Fruit fly (Drosophila melanogaster): Measurements from ENCODE around the gene CG12560.

CG12560 gene

DNA sequence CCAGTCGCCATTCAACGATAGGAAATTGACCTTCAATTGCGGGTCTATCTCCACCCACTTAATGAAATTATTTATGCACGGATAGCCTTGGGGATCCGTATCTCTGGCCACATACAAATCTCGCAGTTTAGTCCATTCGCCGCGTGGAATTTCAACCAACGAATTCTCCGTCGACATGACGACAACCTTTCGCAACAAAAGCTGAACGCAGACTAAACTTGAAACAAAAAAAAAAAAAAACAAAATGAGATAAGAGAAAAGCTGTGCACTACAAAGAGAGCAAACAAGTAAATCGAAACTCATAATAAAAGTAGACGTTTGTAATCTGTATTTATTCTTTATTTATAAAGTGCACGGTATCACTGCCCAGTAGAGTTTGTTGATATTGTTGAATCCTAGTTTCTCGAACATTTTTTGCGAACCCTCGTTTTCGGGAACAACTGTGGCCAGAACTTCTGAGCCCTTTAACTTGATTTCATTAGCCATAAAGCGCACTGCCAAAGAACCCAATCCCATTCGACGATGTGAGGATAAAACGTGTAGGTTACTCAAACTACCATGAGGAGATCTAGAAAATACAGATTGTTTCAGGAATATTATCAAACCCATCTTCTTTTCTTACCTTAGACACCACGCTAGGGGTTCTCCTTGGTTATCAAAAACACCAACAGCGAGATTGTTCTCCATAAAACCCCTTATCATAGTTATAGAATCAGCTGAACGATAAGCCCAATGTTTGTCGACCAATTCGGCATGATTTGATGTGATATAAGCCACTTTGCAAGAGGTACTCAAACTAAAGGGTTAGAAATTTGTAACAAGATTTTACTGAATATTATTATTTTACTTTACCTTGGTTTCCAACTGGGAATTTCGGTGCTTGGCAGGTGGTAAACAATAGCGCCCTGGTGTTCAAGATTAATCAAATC is at the start of gene CG12560:
TSS of gene CG12560 (minus strand) at position 195 of the 929 bp plus-strand sequence.
- no peak for TF ChIP-seq noc (tag; optimal IDR thresholded peaks at IDR 0.05)

dm6 chr2L:8043282-8043668 is 34.0 kb upstream of the CG12560 start, which contains the start of gene Megf8:
Gene Megf8, plus strand, starts transcription at chr2L:8043471.
- TF ChIP-seq noc (tag; optimal IDR thresholded peaks at IDR 0.05): no peak

- TF ChIP-seq noc (tag; optimal IDR thresholded peaks at IDR 0.05): no peak
Observed at dm6 chr2L:8042645-8043281, 33.5 kb upstream of the CG12560 start, which contains the start of gene RpL36A. Gene RpL36A, minus strand, starts transcription at chr2L:8042909.

- TF ChIP-seq noc (tag; optimal IDR thresholded peaks at IDR 0.05): no peak
Observed at dm6 chr2L:8040872-8041271, 31.6 kb upstream of the CG12560 start, which contains the start of gene CCDC53. Gene CCDC53, plus strand, starts transcription at chr2L:8041106.

DNA sequence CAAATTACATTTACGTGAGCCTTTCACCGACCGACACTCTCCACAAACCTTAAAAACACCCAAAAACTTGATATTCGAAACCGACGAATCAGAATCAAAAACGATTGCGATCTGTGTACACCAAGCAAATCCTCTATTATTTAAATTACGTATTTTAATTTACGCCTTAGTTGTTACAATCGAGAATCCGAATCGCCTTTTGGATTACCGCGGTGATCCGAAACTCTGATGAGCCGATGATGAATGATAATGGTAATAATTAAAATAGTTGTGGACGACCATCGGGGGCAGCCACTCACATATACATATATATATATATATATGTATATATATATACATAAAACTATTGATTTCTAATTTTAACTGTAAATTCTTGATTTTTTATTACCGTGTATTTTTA is 30.4 kb upstream of the CG12560 start, which contains the start of gene CG7367:
TSS of gene CG7367 (minus strand) at position 101 of the 400 bp plus-strand sequence.
- TF ChIP-seq noc (tag; optimal IDR thresholded peaks at IDR 0.05): no peak

DNA sequence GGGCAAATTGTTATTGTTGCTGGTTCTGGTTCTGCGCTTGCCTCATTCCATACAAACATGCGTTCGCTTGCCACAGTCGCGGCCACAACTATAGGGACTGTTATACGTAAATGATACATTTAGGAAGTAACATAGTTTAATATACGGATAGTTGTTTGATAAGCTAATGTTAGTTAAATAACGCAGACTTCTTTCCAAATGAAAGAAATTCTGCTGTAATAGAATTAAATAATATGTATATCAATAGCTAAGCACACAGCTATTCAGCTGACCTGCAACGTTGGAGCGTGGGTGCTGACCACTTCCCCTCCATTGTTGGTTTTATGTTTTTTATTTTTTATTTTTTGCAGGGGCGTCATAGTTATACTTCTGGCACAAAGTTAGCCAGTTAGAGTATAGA is 25.5 kb upstream of the CG12560 start:
- TF ChIP-seq noc (tag; optimal IDR thresholded peaks at IDR 0.05): peak; percentile 47

DNA sequence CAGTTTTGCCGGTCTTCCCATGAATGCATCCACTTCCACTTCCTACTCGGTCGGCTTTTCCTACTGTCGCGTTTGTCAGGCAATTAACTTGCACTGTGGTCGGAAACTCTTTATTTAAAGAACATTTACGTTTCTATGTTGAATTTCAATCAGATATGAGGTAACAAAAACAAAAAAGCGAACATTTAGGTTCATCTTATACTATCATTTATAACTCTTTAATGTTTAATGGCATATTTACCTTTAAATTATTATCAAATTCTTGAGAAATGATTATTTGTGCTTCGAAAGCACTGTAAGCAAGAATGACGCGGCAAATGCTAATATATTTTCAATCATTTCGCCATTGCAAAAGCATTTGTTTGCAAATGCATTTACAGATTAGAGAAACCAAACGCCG is 24.5 kb upstream of the CG12560 start:
- TF ChIP-seq noc (tag; optimal IDR thresholded peaks at IDR 0.05): no peak

- no peak for TF ChIP-seq noc (tag; optimal IDR thresholded peaks at IDR 0.05)
Observed at dm6 chr2L:8031588-8031987, 22.3 kb upstream of the CG12560 start.

DNA sequence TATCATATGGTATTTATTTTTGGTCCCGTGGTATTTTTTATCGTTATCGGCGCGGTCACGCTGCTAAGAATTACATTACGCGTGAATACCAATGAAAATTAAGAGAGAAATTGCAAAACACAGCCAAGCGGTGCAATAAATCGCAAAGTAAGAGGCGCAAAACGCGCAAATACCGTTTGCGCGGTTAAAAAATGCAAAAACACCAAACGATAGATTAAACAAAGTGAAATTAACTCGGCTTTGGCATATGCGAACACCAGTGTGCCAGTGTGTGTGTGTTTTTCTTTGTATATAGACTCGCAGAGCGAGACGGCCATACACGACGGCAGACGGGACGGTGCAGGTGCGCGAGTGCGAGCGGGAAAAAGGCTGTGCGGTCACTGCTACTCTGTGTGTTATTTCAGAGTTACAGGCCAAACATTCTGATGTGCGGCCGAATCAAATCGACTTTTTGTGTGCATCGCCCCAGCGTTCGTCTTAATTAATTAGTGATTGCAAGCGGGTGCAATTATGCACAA is 21.5 kb upstream of the CG12560 start, which contains the start of gene Cka:
TSS of gene Cka (plus strand) at position 29 of the 518 bp plus-strand sequence.
- peak; percentile 11 for TF ChIP-seq noc (tag; optimal IDR thresholded peaks at IDR 0.05)

DNA sequence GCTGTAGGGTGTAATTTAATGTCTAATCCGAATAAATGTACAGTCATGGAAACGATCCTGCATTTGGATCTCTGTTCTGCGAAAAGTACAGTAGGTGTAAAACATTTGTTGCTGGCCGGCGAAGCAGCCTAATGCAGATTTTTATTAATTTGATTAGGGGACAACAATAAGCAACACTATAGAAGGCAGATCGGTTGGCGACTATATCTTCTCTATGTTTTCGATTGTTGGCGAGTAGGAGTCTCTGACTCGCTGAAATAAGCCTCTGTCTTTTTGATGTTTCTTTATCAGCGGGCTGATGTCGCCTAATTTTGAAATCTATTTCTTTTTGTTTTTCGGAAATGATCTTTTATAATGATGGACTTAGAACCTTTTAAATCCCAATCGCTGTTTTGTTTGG is 20.8 kb upstream of the CG12560 start:
- TF ChIP-seq noc (tag; optimal IDR thresholded peaks at IDR 0.05): no peak

- TF ChIP-seq noc (tag; optimal IDR thresholded peaks at IDR 0.05): no peak
Observed at dm6 chr2L:8029160-8029852, 20.0 kb upstream of the CG12560 start, which contains the start of gene baf. Gene baf, plus strand, starts transcription at chr2L:8029462.

dm6 chr2L:8024325-8024724 is 15.0 kb upstream of the CG12560 start:
- TF ChIP-seq noc (tag; optimal IDR thresholded peaks at IDR 0.05): no peak

DNA sequence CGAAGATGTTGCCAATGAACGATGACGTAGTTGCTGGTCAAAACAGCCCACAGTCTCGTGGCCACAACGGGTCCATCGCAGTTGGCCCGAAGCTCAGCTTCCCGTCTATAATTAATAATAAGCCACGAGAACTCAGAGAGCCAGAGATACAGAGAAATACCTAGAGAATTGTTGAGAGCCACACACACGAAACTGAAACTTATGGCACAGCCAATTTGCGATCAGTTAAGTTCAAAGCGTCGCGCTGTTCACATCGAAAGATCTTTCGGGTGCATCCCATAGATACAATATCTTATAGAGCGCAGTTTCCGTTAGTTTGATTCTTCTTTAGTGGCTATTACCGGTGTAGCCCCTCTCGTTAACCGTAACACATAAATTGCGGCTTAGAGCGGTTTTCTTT is 3.3 kb upstream of the CG12560 start:
- no peak for TF ChIP-seq noc (tag; optimal IDR thresholded peaks at IDR 0.05)

DNA sequence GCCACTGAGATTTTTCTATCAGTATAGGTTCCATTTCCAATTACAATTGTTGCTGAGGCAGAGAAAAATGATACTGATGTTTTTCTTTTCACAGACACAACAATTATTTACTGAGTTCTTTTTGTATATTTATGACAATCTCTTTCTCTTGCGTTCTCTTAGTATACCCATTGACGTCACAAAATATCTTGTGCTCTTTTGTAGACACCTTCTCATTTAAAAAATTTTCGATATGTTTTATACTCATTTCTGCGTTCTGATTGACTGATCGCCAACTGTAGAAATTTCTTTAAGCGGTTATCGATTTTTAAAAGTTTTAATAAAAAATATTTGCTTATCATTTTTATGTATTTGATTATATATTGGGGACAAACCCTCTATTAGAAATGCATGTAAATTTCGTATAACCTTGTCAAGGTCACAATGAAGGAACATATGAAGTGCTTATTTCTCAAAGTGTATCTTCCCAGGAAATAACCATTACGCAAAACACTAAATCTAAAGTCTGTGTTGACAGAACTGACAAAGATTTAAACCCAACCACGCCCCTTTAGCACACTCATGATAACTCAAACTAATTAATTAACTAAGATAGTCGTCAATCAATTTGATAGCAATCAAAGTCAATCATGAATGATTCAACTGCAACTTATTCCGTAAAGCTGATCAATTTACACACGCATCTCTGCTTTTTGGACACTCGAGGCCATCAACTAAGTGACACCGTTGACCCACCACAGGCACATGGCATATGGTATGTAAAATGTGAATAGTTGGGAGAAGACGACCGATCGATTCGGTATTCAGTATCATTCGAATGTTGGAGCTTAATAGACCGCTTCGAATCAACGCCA is 1.6 kb upstream of the CG12560 start, which contains the start of the genes Glyat and Tg:
TSS of gene Glyat (minus strand) at position 51 of the 854 bp plus-strand sequence.
TSS of gene Tg (plus strand) at position 804 of the 854 bp plus-strand sequence.
- no peak for TF ChIP-seq noc (tag; optimal IDR thresholded peaks at IDR 0.05)

Measured in whole organism, larva.